Fruit fly (Drosophila melanogaster) whole organism, embryonic: ENCODE results near the gene mRpL16.

Experiments used
- Awh ChIP-seq: fragments of 200-800 bp; sonication (Bioruptor generic); IDR thresholded peaks from 2 replicates; pipeline ENCODE4, ENCODE4 v1.3.6; 2022; ENCODE audit warnings: missing biosample characterization, missing genetic modification characterization
- Bteb2 ChIP-seq: fragments of 200-800 bp; sonication (Bioruptor generic); optimal IDR thresholded peaks from 2 replicates; lab custom pipeline; 2016; ENCODE audit warnings: missing biosample characterization, missing genetic modification characterization
- CG10959 ChIP-seq: fragments of 200-800 bp; sonication (Bioruptor generic); IDR thresholded peaks from 2 replicates; pipeline ENCODE4 v1.3.6; 2022; ENCODE audit warnings: missing biosample characterization, missing genetic modification characterization
- CG10979 ChIP-seq: fragments of 200-800 bp; sonication (Bioruptor generic); optimal IDR thresholded peaks from 2 replicates; lab custom pipeline; 2018; ENCODE audit warnings: missing biosample characterization, mild to moderate bottlenecking, missing genetic modification characterization, moderate library complexity
- CG11398 ChIP-seq: fragments of 200-800 bp; sonication (Bioruptor generic); optimal IDR thresholded peaks from 2 replicates; lab custom pipeline; 2016; ENCODE audit warnings: missing biosample characterization, missing genetic modification characterization
- CG11695 ChIP-seq: fragments of 200-800 bp; sonication (Bioruptor generic); IDR thresholded peaks from 3 replicates; pipeline ENCODE4 v1.3.6; 2022; ENCODE audit warnings: missing biosample characterization, missing genetic modification characterization
- CG12744 ChIP-seq: fragments of 200-800 bp; sonication (Bioruptor generic); optimal IDR thresholded peaks from 2 replicates; lab custom pipeline; 2016; ENCODE audit warnings: missing biosample characterization, missing genetic modification characterization
- CG13287 ChIP-seq: fragments of 200-800 bp; sonication (Bioruptor generic); IDR thresholded peaks from 2 replicates; pipeline ENCODE4 v1.3.6; 2022; ENCODE audit warnings: missing biosample characterization, missing genetic modification characterization; ENCODE audit not compliant: partially characterized antibody
- CG15696 ChIP-seq: fragments of 200-800 bp; sonication (Bioruptor generic); optimal IDR thresholded peaks from 2 replicates; lab custom pipeline; 2019; ENCODE audit warnings: missing biosample characterization, mild to moderate bottlenecking, missing genetic modification characterization, moderate library complexity
- CG17328 ChIP-seq: fragments of 200-800 bp; sonication (Bioruptor generic); IDR thresholded peaks from 2 replicates; pipeline ENCODE4 v1.3.6; 2022; ENCODE audit warnings: missing biosample characterization, missing genetic modification characterization
- CG17385 ChIP-seq: fragments of 200-800 bp; sonication (Bioruptor generic); optimal IDR thresholded peaks from 3 replicates; lab custom pipeline; 2018; ENCODE audit warnings: missing biosample characterization, mild to moderate bottlenecking, missing genetic modification characterization
- CG2116 ChIP-seq: fragments of 200-800 bp; sonication (Bioruptor generic); optimal IDR thresholded peaks from 3 replicates; lab custom pipeline; 2018; ENCODE audit warnings: missing biosample characterization, mild to moderate bottlenecking, missing genetic modification characterization
- CG31441 ChIP-seq: fragments of 200-800 bp; sonication (Bioruptor generic); IDR thresholded peaks from 2 replicates; pipeline ENCODE4 v1.3.6; 2022; ENCODE audit warnings: missing biosample characterization, missing genetic modification characterization
- CG33557 ChIP-seq: fragments of 200-800 bp; sonication (Bioruptor generic); optimal IDR thresholded peaks from 2 replicates; lab custom pipeline; 2019; ENCODE audit warnings: missing biosample characterization, mild to moderate bottlenecking, missing genetic modification characterization, moderate library complexity
- CG34422 ChIP-seq: fragments of 200-800 bp; sonication (Bioruptor generic); IDR thresholded peaks from 3 replicates; pipeline ENCODE4 v1.3.6; 2022; ENCODE audit warnings: missing biosample characterization, missing genetic modification characterization
- CG4424 ChIP-seq: fragments of 200-800 bp; sonication (Bioruptor generic); optimal IDR thresholded peaks from 3 replicates; lab custom pipeline; 2016; ENCODE audit warnings: missing biosample characterization, missing genetic modification characterization
- CG5953 ChIP-seq: fragments of 200-800 bp; sonication (Bioruptor generic); IDR thresholded peaks from 2 replicates; pipeline ENCODE4 v1.3.6; 2022; ENCODE audit warnings: missing biosample characterization, missing genetic modification characterization
- CG7271 ChIP-seq: fragments of 200-800 bp; sonication (Bioruptor generic); optimal IDR thresholded peaks from 2 replicates; lab custom pipeline; 2018; ENCODE audit warnings: missing biosample characterization, mild to moderate bottlenecking, missing genetic modification characterization, moderate library complexity
- CG7786 ChIP-seq: fragments of 200-800 bp; sonication (Bioruptor generic); optimal IDR thresholded peaks from 2 replicates; lab custom pipeline; 2016; ENCODE audit warnings: missing biosample characterization, missing genetic modification characterization
- CG9817 ChIP-seq: fragments of 200-800 bp; sonication (Bioruptor generic); optimal IDR thresholded peaks from 2 replicates; lab custom pipeline; 2018; ENCODE audit warnings: missing biosample characterization, mild to moderate bottlenecking, missing genetic modification characterization, moderate library complexity
- Camta ChIP-seq: fragments of 200-800 bp; sonication (Bioruptor generic); optimal IDR thresholded peaks from 2 replicates; lab custom pipeline; 2016; ENCODE audit warnings: missing biosample characterization, missing genetic modification characterization
- Dll ChIP-seq: fragments of 200-800 bp; sonication (Bioruptor generic); IDR thresholded peaks from 4 replicates; pipeline ENCODE4 v1.3.6; 2022; ENCODE audit warnings: missing biosample characterization, missing genetic modification characterization; ENCODE audit not compliant: partially characterized antibody
- Drgx ChIP-seq: fragments of 200-800 bp; sonication (Bioruptor generic); IDR thresholded peaks from 2 replicates; pipeline ENCODE4 v1.3.6; 2022; ENCODE audit warnings: missing biosample characterization, missing genetic modification characterization
- H15 ChIP-seq: fragments of 200-800 bp; sonication (Bioruptor generic); IDR thresholded peaks from 3 replicates; pipeline ENCODE4 v1.3.6; 2022; ENCODE audit warnings: missing biosample characterization, missing genetic modification characterization
- Hr3 ChIP-seq: fragments of 200-800 bp; sonication (Bioruptor generic); optimal IDR thresholded peaks from 3 replicates; lab custom pipeline; 2016; ENCODE audit warnings: missing biosample characterization, missing genetic modification characterization
- Hr51 ChIP-seq, 2 experiments: fragments of 200-800 bp; sonication (Bioruptor generic); optimal IDR thresholded peaks; 2 replicates in 1 of 2; 3 replicates in 1 of 2; lab custom pipeline; 2016 to 2018; ENCODE audit warnings: missing biosample characterization in 2 of 2, missing genetic modification characterization in 2 of 2, mild to moderate bottlenecking in 1 of 2, moderate library complexity in 1 of 2
- MTF-1 ChIP-seq: fragments of 200-800 bp; sonication (Bioruptor generic); optimal IDR thresholded peaks from 2 replicates; lab custom pipeline; 2018; ENCODE audit warnings: missing biosample characterization, mild to moderate bottlenecking, missing genetic modification characterization, borderline replicate concordance
- Med ChIP-seq: fragments of 200-800 bp; sonication (Bioruptor generic); peaks from one replicate; lab custom pipeline; 2016; ENCODE audit warnings: missing biosample characterization, missing genetic modification characterization, mild to moderate bottlenecking, inconsistent platforms, moderate library complexity
- NC2α ChIP-seq: fragments of 200-800 bp; sonication (Bioruptor generic); optimal IDR thresholded peaks from 2 replicates; lab custom pipeline; 2016; ENCODE audit warnings: missing biosample characterization, missing genetic modification characterization
- Ptx1 ChIP-seq: fragments of 200-800 bp; sonication (Bioruptor generic); IDR thresholded peaks from 2 replicates; pipeline ENCODE4 v1.3.6; 2022; ENCODE audit warnings: missing biosample characterization, missing genetic modification characterization
- Ravus ChIP-seq: fragments of 200-800 bp; sonication (Bioruptor generic); IDR thresholded peaks from 2 replicates; pipeline ENCODE4 v1.3.6; 2022; ENCODE audit warnings: missing biosample characterization, missing genetic modification characterization
- Rfx ChIP-seq: fragments of 200-800 bp; sonication (Bioruptor generic); IDR thresholded peaks from 2 replicates; pipeline ENCODE4 v1.3.6; 2022; ENCODE audit warnings: missing biosample characterization, missing genetic modification characterization
- Sin3A ChIP-seq: fragments of >200 bp; optimal IDR thresholded peaks from 2 replicates; lab custom pipeline; 2018
- caup ChIP-seq: fragments of 200-800 bp; sonication (Bioruptor generic); optimal IDR thresholded peaks from 3 replicates; lab custom pipeline; 2017; ENCODE audit warnings: missing biosample characterization, mild to moderate bottlenecking, missing genetic modification characterization, moderate library complexity; ENCODE audit not compliant: severe bottlenecking
- crc ChIP-seq: fragments of 200-800 bp; sonication (Bioruptor generic); optimal IDR thresholded peaks from 2 replicates; lab custom pipeline; 2016; ENCODE audit warnings: missing biosample characterization, missing genetic modification characterization
- ems ChIP-seq: fragments of 200-800 bp; sonication (Bioruptor generic); optimal IDR thresholded peaks from 3 replicates; lab custom pipeline; 2016; ENCODE audit warnings: missing biosample characterization, missing genetic modification characterization
- gcm2 ChIP-seq: fragments of 200-800 bp; sonication (Bioruptor generic); optimal IDR thresholded peaks from 2 replicates; lab custom pipeline; 2016; ENCODE audit warnings: missing biosample characterization, missing genetic modification characterization
- gfzf ChIP-seq: fragments of 200-800 bp; sonication (Bioruptor generic); optimal IDR thresholded peaks from 2 replicates; lab custom pipeline; 2016; ENCODE audit warnings: missing biosample characterization, mild to moderate bottlenecking, missing genetic modification characterization, moderate library complexity
- gsb ChIP-seq: fragments of 200-800 bp; sonication (Bioruptor generic); IDR thresholded peaks from 2 replicates; pipeline ENCODE4 v1.3.6; 2022; ENCODE audit warnings: missing biosample characterization, missing genetic modification characterization
- hb ChIP-seq: fragments of 200-800 bp; sonication (Bioruptor generic); IDR thresholded peaks from 3 replicates; pipeline ENCODE4 v1.3.6; 2022; ENCODE audit warnings: missing biosample characterization, missing genetic modification characterization; ENCODE audit not compliant: partially characterized antibody
- hth ChIP-seq: fragments of >200 bp; optimal IDR thresholded peaks from 2 replicates; lab custom pipeline; 2017; ENCODE audit warnings: inconsistent platforms
- kay ChIP-seq: fragments of 200-800 bp; sonication (Bioruptor generic); optimal IDR thresholded peaks from 2 replicates; lab custom pipeline; 2016; ENCODE audit warnings: missing biosample characterization, missing genetic modification characterization
- lmd ChIP-seq: fragments of 200-800 bp; sonication (Bioruptor generic); IDR thresholded peaks from 2 replicates; pipeline ENCODE4 v1.3.6; 2022; ENCODE audit warnings: missing biosample characterization, missing genetic modification characterization
- lov ChIP-seq, 2 experiments: fragments of 200-800 bp in 1 of 2; fragments of >200 bp in 1 of 2; sonication (Bioruptor generic) in 1 of 2; IDR thresholded peaks in 1 of 2; optimal IDR thresholded peaks in 1 of 2; 2 replicates in 1 of 2; 3 replicates in 1 of 2; pipeline versions ENCODE4 v1.3.6 to Lab custom; 2017 to 2022; ENCODE audit warnings: missing biosample characterization in 1 of 2, missing genetic modification characterization in 1 of 2
- mirr ChIP-seq: fragments of 200-800 bp; sonication (Bioruptor generic); optimal IDR thresholded peaks from 3 replicates; lab custom pipeline; 2018; ENCODE audit warnings: missing biosample characterization, mild to moderate bottlenecking, missing genetic modification characterization
- rib ChIP-seq: fragments of 200-800 bp; sonication (Bioruptor generic); IDR thresholded peaks from 2 replicates; pipeline ENCODE4 v1.3.6; 2022; ENCODE audit warnings: missing biosample characterization, missing genetic modification characterization
- sqz ChIP-seq: fragments of 200-800 bp; sonication (Bioruptor generic); optimal IDR thresholded peaks from 3 replicates; lab custom pipeline; 2018; ENCODE audit warnings: missing biosample characterization, mild to moderate bottlenecking, missing genetic modification characterization
- stc ChIP-seq: fragments of 200-800 bp; sonication (Bioruptor generic); IDR thresholded peaks from 2 replicates; pipeline ENCODE4 v1.3.6; 2022; ENCODE audit warnings: missing biosample characterization, missing genetic modification characterization
- vvl ChIP-seq: fragments of 200-800 bp; sonication (Bioruptor generic); IDR thresholded peaks from 2 replicates; pipeline ENCODE4 v1.3.6; 2022; ENCODE audit warnings: missing biosample characterization, missing genetic modification characterization
- wek ChIP-seq: fragments of 200-800 bp; sonication (Bioruptor generic); optimal IDR thresholded peaks from 3 replicates; lab custom pipeline; 2018; ENCODE audit warnings: missing biosample characterization, mild to moderate bottlenecking, missing genetic modification characterization, moderate library complexity

The mRpL16 gene

DNA sequence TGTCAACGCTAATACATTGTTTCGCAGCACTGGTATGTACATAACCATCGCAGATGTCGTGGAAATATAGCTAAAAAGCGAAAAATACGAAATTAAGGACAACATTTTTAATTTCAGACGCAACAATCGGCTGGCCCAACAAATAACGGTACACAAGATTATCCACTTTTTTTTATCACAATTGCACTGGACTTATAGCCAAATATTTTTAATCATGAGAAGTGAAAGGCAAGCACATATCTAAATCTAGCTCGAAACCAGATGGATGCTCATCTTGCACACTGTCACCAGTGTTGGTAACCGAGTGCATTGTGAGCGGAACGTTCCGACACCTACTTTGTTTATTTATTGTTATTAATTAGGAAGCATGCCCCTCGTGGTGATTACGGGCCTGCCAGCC lies 50.0 kb downstream of the mRpL16 start, which contains the start of the genes CG3857 and CG3587 (continued):
- TF ChIP-seq hth: no peak
- no peak for TF ChIP-seq mirr (GFP tag; lab: Kevin White, UChicago)
- peak; percentile 79 for TF ChIP-seq Ptx1 (GFP tag; lab: Robert Waterston, UW)
- TF ChIP-seq lmd: peak; percentile 75
- TF ChIP-seq CG17328 (GFP tag; lab: Robert Waterston, UW): peak; percentile 59; the same call in 1 of the 2 replicates
- TF ChIP-seq CG2116: peak; percentile 63
- TF ChIP-seq Dll (GFP tag; lab: Robert Waterston, UW): no peak
- peak; percentile 62 for TF ChIP-seq CG13287
- TF ChIP-seq lov (optimal IDR thresholded peaks at IDR 0.05; lab: Kevin White, UChicago): no peak
- TF ChIP-seq lov (GFP tag; IDR thresholded peaks at IDR 0.05; lab: Robert Waterston, UW): 0 out of 3 replicates have a peak, but pooled peaks have one; percentile 43
- TF ChIP-seq CG17385: peak; percentile 58
- TF ChIP-seq stc: 0 out of 2 replicates have a peak, but pooled peaks have one; percentile 44
- peak; percentile 65 to 75 for TF ChIP-seq Hr51 (GFP tag; optimal IDR thresholded peaks at IDR 0.05; lab: Kevin White, UChicago)
- peak; percentile 71 for TF ChIP-seq caup (GFP tag; lab: Kevin White, UChicago)
- peak; percentile 75 for TF ChIP-seq Hr3 (GFP tag; lab: Kevin White, UChicago)
- TF ChIP-seq NC2α: peak; percentile 45
- TF ChIP-seq kay (GFP tag; lab: Kevin White, UChicago): peak; percentile 16
- no peak for TF ChIP-seq CG7271 (tag; lab: Kevin White, UChicago)
- peak; percentile 55 for TF ChIP-seq CG4424 (GFP tag; lab: Kevin White, UChicago)
- no peak for TF ChIP-seq wek (GFP tag; lab: Kevin White, UChicago)
- TF ChIP-seq crc (GFP tag; lab: Kevin White, UChicago): peak; percentile 50
- peak; percentile 69 for TF ChIP-seq Bteb2 (GFP tag; lab: Kevin White, UChicago)
- peak; percentile 78 for TF ChIP-seq Rfx
- TF ChIP-seq gfzf (GFP tag; lab: Kevin White, UChicago): peak; percentile 21
- no peak for TF ChIP-seq MTF-1 (GFP tag; lab: Kevin White, UChicago)
- peak; percentile 33 for TF ChIP-seq CG12744
- TF ChIP-seq Med: peak; percentile 97
- TF ChIP-seq vvl (GFP tag; lab: Robert Waterston, UW): peak; percentile 37; the same call in 1 of the 2 replicates
- peak; percentile 86 for TF ChIP-seq CG7786 (GFP tag; lab: Kevin White, UChicago)
- peak; percentile 54 for TF ChIP-seq CG10979 (tag; lab: Kevin White, UChicago)
- peak; percentile 80 for TF ChIP-seq CG11398
- no peak for TF ChIP-seq hb (GFP tag; lab: Robert Waterston, UW)
- 0 out of 2 replicates have a peak, but pooled peaks have one; percentile 16 for TF ChIP-seq CG10959 (GFP tag; lab: Robert Waterston, UW)
- no peak for TF ChIP-seq sqz (GFP tag; lab: Kevin White, UChicago)
- peak; percentile 55 for TF ChIP-seq CG15696 (tag; lab: Kevin White, UChicago)
- TF ChIP-seq CG9817 (tag; lab: Kevin White, UChicago): peak; percentile 70
- peak; percentile 62; the same call in 2 of the 3 replicates for TF ChIP-seq CG34422 (GFP tag; lab: Robert Waterston, UW)
- TF ChIP-seq Ravus (GFP tag; lab: Robert Waterston, UW): no peak
- TF ChIP-seq Camta: peak; percentile 77
- TF ChIP-seq rib (GFP tag; lab: Robert Waterston, UW): no peak
- peak; percentile 69 for TF ChIP-seq Sin3A (lab: Kevin White, UChicago)
- TF ChIP-seq Awh (GFP tag; lab: Robert Waterston, UW): no peak
- TF ChIP-seq CG31441 (GFP tag; lab: Robert Waterston, UW): peak; percentile 57; the same call in 1 of the 2 replicates
- 0 out of 3 replicates have a peak, but pooled peaks have one; percentile 32 for TF ChIP-seq CG11695 (GFP tag; lab: Robert Waterston, UW)
- peak; percentile 59 for TF ChIP-seq gcm2
- 0 out of 2 replicates have a peak, but pooled peaks have one; percentile 25 for TF ChIP-seq CG5953 (GFP tag; lab: Robert Waterston, UW)
- peak; percentile 57 for TF ChIP-seq Drgx (GFP tag; lab: Robert Waterston, UW)
- peak; percentile 54 for TF ChIP-seq CG33557 (GFP tag; lab: Kevin White, UChicago)
- TF ChIP-seq gsb (GFP tag; lab: Robert Waterston, UW): no peak
- peak; percentile 35; the same call in 1 of the 3 replicates for TF ChIP-seq H15 (GFP tag; lab: Robert Waterston, UW)
- peak; percentile 38 for TF ChIP-seq ems (GFP tag; lab: Kevin White, UChicago)
